Fruit fly (Drosophila melanogaster): ENCODE data around the gene CG31097.

DNA sequence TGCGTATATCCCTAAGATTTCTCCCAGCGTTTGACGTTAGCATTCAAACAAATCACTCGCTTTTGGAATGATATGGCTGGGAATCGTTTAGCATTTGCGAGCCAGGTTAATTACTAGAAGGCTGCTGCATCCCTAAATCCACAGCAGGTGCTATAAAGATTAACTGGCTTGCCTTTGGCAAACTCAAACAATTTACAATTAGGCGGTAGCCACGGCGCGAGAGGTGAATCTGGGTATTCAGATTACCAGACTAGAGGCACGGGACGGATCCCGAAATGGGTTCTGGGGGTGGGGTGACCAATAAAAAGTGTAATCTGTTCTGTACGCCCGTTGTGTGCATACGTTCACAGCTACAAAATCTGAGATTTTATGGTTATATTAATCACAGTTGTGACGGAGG is 16.4 kb downstream of the CG31097 start, which contains the start of gene CG11892:
- TF ChIP-seq fd85E (GFP tag; optimal IDR thresholded peaks at IDR 0.05) (no peak), CG16779 (tag; optimal IDR thresholded peaks at IDR 0.05) (no peak), eg (GFP tag; IDR thresholded peaks at IDR 0.05) (no peak), Sox102F (GFP tag; optimal IDR thresholded peaks at IDR 0.05) (peak; percentile 23)
